Fruit fly (Drosophila melanogaster): ENCODE measurements around the gene CG44227.

- no peak for TF ChIP-seq usp (GFP tag; optimal IDR thresholded peaks at IDR 0.05)
- no peak for TF ChIP-seq CG8478 (optimal IDR thresholded peaks at IDR 0.05)
- no peak for TF ChIP-seq psq (optimal IDR thresholded peaks at IDR 0.05)
Observed at dm6 chr3R:8712722-8713131, 27.8 kb upstream of the CG44227 start, which contains the start of gene CG8112.

All from whole organism.